Fruit fly (Drosophila melanogaster): ENCODE data around the gene CG3708.

The CG3708 gene

dm6 chrX:955873-956272, 26.0 kb upstream of the CG3708 start (continued):
- TF ChIP-seq mld (GFP tag; IDR thresholded peaks at IDR 0.05; ENCODE audit: partially characterized antibody) (no peak), CG10979 (tag; optimal IDR thresholded peaks at IDR 0.05) (peak; percentile 55), CG14667 (GFP tag; IDR thresholded peaks at IDR 0.05) (0 out of 2 replicates have a peak, but pooled peaks have one; percentile 48), oc (tag; optimal IDR thresholded peaks at IDR 0.05) (peak; percentile 30), Fer1 (GFP tag; optimal IDR thresholded peaks at IDR 0.05) (peak; percentile 75), CG9932 (GFP tag; IDR thresholded peaks at IDR 0.05) (peak; percentile 55), CG4360 (GFP tag; IDR thresholded peaks at IDR 0.05) (peak; percentile 45; the same call in 1 of the 2 replicates), zen2 (GFP tag; IDR thresholded peaks at IDR 0.05; ENCODE audit: partially characterized antibody) (no peak), CG8478 (optimal IDR thresholded peaks at IDR 0.05) (no peak), Bdp1 (GFP tag; optimal IDR thresholded peaks at IDR 0.05) (no peak), CG8388 (GFP tag; optimal IDR thresholded peaks at IDR 0.05) (peak; percentile 41), insv (GFP tag; optimal IDR thresholded peaks at IDR 0.05) (no peak), CG2889 (GFP tag; IDR thresholded peaks at IDR 0.05) (no peak), CG10147 (GFP tag; optimal IDR thresholded peaks at IDR 0.05) (peak; percentile 44), sna (GFP tag; IDR thresholded peaks at IDR 0.05; ENCODE audit: partially characterized antibody) (no peak), CG15011 (GFP tag; optimal IDR thresholded peaks at IDR 0.05) (no peak), phol (tag; optimal IDR thresholded peaks at IDR 0.05) (peak; percentile 62), Sox100B (GFP tag; optimal IDR thresholded peaks at IDR 0.05) (peak; percentile 17), prd (optimal IDR thresholded peaks at IDR 0.05) (no peak), prd (GFP tag; IDR thresholded peaks at IDR 0.05) (peak; percentile 74), mam (GFP tag; optimal IDR thresholded peaks at IDR 0.05) (peak; percentile 56), slp2 (GFP tag; optimal IDR thresholded peaks at IDR 0.05) (peak; percentile 43), her (GFP tag; optimal IDR thresholded peaks at IDR 0.05) (peak; percentile 26), sd (tag; optimal IDR thresholded peaks at IDR 0.05) (peak; percentile 11), tin (GFP tag; optimal IDR thresholded peaks at IDR 0.05) (peak; percentile 52), CG30020 (tag; optimal IDR thresholded peaks at IDR 0.05) (no peak), CG5245 (GFP tag; optimal IDR thresholded peaks at IDR 0.05) (peak; percentile 29), Rx (GFP tag; IDR thresholded peaks at IDR 0.05) (0 out of 2 replicates have a peak, but pooled peaks have one; percentile 36), ttk (GFP tag; IDR thresholded peaks at IDR 0.05) (peak; percentile 56), pros (GFP tag; optimal IDR thresholded peaks at IDR 0.05) (no peak), CG9215 (GFP tag; IDR thresholded peaks at IDR 0.05) (peak; percentile 61), chinmo (GFP tag; IDR thresholded peaks at IDR 0.05; ENCODE audit: partially characterized antibody) (no peak), CG12659 (GFP tag; optimal IDR thresholded peaks at IDR 0.05) (peak; percentile 34), CG4820 (GFP tag; optimal IDR thresholded peaks at IDR 0.05) (peak; percentile 39), org-1 (GFP tag; optimal IDR thresholded peaks at IDR 0.05) (peak; percentile 41), CG6272 (GFP tag; IDR thresholded peaks at IDR 0.05) (no peak), chn (GFP tag; optimal IDR thresholded peaks at IDR 0.05) (peak; percentile 36), dan (GFP tag; IDR thresholded peaks at IDR 0.05) (no peak), CG15514 (GFP tag; optimal IDR thresholded peaks at IDR 0.05) (peak; percentile 41), CG1602 (GFP tag; optimal IDR thresholded peaks at IDR 0.05) (peak; percentile 11), ap (GFP tag; IDR thresholded peaks at IDR 0.05) (peak; percentile 28; the same call in 1 of the 2 replicates), CG3065 (GFP tag; optimal IDR thresholded peaks at IDR 0.05) (no peak), tup (GFP tag; optimal IDR thresholded peaks at IDR 0.05) (peak; percentile 15), CG4707 (GFP tag; optimal IDR thresholded peaks at IDR 0.05) (peak; percentile 28), CG2199 (GFP tag; IDR thresholded peaks at IDR 0.05) (no peak), CoRest (tag; optimal IDR thresholded peaks at IDR 0.05) (peak; percentile 62), sqz (GFP tag; optimal IDR thresholded peaks at IDR 0.05) (no peak), CG4404 (GFP tag; IDR thresholded peaks at IDR 0.05) (peak; percentile 23; the same call in 1 of the 2 replicates), repo (GFP tag; optimal IDR thresholded peaks at IDR 0.05) (peak; percentile 2), CG12236 (GFP tag; optimal IDR thresholded peaks at IDR 0.05) (no peak), CG14710 (tag; optimal IDR thresholded peaks at IDR 0.05) (peak; percentile 13)
